Worm (Caenorhabditis elegans) whole organism, L4/young adult: ENCODE results near the gene srw-66.

Experiments
- W03F9.2 ChIP-seq: fragments of 150-350 bp; optimal IDR thresholded peaks from 2 replicates; lab custom pipeline; 2014; ENCODE audit warnings: missing biosample characterization, missing genetic modification characterization
- dao-5 ChIP-seq: sonication (generic microtip); optimal IDR thresholded peaks from 2 replicates; lab custom pipeline; 2016; ENCODE audit warnings: missing genotype, missing genetic modification characterization, moderate library complexity, missing compliant biosample characterization
- him-1 ChIP-seq: sonication (generic microtip); optimal IDR thresholded peaks from 2 replicates; lab custom pipeline; 2016; ENCODE audit warnings: missing genotype, missing genetic modification reagents, missing genetic modification characterization, missing compliant biosample characterization

The srw-66 gene

ce11 chrII:1271814-1272213, at the start of gene srw-66:
Gene srw-66 (minus strand): TSS chrII:1271914.
- no peak for TF ChIP-seq dao-5
- no peak for TF ChIP-seq W03F9.2 (tag; lab: Kevin White, UChicago)
- TF ChIP-seq him-1 (tag; lab: Kevin White, UChicago), result no peak

DNA sequence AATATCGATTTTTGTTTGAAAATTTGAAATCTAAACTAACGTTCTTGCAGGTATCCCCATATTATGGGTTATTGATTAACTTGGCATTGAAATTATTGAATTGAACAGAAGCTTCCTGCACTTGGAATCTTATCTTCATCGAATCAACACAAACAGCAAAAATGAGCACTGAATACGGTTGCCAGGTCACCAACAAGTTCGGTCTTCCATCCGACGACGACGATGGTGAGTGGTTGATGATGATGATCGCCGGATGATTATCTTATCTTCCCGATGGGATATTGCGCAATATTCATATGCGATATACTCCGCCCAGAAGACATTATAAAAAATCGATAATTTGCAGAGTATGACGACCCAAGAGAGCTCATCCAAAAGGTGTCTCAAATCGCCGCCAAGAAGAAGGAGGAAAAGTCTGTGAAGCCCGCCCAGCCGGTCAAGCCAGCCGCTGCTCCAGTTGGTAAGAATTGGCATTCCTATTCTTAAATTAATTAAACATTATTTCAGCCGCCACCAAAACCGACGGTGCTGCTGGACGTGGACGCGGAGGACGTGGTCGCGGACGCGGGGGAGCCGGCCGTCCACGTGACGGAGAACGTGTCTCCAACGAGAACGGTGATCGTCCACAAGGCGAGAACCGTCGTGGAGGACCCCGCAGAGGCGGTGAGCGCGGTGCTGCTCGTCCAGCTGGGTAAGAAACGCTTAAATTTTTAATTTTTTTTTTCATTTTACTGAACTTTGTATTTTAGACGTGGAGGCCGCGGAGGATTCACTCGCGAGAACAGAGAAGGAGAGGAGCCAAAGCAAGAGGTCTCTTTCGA, 49.5 kb upstream of the srw-66 start, which contains the start of gene vig-1:
Gene vig-1 (plus strand): TSS at position 51 of the 821 bp plus-strand sequence.
- TF ChIP-seq him-1 (tag; lab: Kevin White, UChicago), result no peak
- no peak for TF ChIP-seq W03F9.2 (tag; lab: Kevin White, UChicago)
- TF ChIP-seq dao-5, result no peak

DNA sequence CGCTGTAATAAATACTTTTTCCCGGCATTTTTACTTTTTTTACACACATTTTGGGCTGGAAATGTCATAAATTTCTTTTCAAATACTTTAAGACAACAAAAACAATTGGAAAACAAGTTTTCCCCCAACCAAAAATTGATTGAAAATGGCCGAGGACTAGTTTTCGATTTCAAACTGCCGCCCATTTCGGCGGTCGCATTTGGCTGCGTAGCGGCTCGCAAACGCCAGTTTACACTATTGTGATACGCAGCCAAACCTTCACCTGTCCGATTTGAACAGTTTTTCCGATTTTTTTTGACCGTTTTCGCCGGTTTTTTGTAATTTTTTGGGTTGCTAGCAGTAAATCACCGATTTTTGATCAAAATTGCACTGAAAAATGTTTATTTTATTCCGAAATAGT, 48.7 kb upstream of the srw-66 start:
- peak; percentile 72 for TF ChIP-seq him-1 (tag; lab: Kevin White, UChicago)
- TF ChIP-seq dao-5, result peak; percentile 10
- TF ChIP-seq W03F9.2 (tag; lab: Kevin White, UChicago), result peak; percentile 94

ce11 chrII:1315245-1315644, 43.5 kb upstream of the srw-66 start:
- no peak for TF ChIP-seq W03F9.2 (tag; lab: Kevin White, UChicago)
- TF ChIP-seq him-1 (tag; lab: Kevin White, UChicago), result no peak
- TF ChIP-seq dao-5, result no peak

DNA sequence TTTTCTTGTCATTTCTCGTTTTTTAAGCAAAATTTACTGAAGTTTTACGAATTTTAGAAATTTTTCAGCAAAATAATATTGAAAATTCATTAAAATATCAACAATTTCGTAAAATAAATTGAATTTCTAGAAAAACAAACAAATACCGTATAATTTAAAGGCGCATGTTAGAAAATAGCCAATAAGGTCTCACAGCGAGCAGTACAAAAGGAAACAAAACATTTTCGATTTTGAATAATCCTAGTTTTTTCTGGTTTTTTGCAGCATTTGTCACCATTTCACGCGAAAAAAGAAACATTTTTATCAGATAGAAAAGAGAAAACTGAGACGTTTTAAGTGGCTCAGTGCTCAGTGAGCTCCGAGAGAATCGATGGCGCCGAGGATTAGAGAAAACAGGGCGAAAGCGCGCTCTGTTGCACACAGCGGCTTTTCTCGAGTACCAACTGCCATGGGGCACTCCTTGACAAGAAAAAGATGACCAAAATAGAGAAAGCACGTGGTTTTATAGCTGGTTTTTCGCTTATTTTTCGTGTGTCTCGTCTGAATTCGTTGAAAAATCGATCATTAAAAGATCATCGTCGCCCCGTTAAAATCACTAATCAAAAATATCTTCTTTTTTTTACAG, 38.3 kb upstream of the srw-66 start, which contains the start of the genes alh-6 and fcho-1:
Gene alh-6 (minus strand): TSS at position 242 of the 625 bp plus-strand sequence.
Gene fcho-1 (plus strand): TSS at position 624 of the 625 bp plus-strand sequence.
- no peak for TF ChIP-seq dao-5
- peak; percentile 10 for TF ChIP-seq W03F9.2 (tag; lab: Kevin White, UChicago)

DNA sequence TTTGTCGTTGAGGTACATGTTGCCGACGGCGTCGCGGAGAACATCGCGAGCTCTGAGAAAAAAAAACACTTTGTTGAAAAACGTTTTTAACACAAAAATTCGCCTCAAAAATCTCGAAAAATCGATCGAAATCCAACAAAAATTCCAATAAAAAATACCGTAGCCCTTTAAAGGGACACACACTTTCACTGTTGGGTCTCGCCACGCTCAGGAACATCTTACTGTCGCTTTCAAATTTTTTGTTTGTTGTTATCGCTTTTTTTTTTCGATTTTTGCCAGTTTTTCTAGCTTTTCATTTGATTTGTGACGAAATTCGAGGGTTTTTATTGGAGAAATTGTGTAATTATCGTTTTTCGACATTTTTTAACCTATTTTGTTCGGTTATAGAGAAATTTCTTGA, 34.8 kb upstream of the srw-66 start:
- TF ChIP-seq dao-5, result no peak
- TF ChIP-seq W03F9.2 (tag; lab: Kevin White, UChicago), result peak; percentile 34

DNA sequence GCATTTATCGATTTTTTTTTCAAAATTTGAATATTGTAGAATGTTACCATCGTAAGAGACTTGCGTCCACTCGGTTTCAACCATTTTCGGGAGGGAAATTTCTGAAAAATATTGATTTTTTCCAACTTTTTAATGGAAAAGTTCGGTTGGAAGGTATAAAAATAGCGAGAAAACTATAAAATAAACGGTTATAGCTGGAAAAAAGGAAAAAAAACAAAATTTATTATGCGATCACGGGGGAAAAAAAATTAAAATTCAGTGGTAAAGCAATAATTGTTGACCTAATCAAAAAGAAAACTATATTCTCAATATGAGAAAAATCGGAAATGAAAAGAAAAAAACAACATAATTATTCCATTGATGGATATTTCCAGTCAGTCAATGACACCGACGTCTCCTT, 34.3 kb upstream of the srw-66 start, which contains the start of gene emc-2:
Gene emc-2 (minus strand): TSS at position 101 of the 400 bp plus-strand sequence.
- TF ChIP-seq him-1 (tag; lab: Kevin White, UChicago), result no peak
- TF ChIP-seq dao-5, result no peak
- TF ChIP-seq W03F9.2 (tag; lab: Kevin White, UChicago), result no peak

- TF ChIP-seq him-1 (tag; lab: Kevin White, UChicago) (no peak), W03F9.2 (tag; lab: Kevin White, UChicago) (no peak), dao-5 (no peak)
Measured at ce11 chrII:1301554-1301953, 29.8 kb upstream of the srw-66 start, which contains the start of gene glb-31. Gene glb-31 (minus strand): TSS chrII:1301654.

DNA sequence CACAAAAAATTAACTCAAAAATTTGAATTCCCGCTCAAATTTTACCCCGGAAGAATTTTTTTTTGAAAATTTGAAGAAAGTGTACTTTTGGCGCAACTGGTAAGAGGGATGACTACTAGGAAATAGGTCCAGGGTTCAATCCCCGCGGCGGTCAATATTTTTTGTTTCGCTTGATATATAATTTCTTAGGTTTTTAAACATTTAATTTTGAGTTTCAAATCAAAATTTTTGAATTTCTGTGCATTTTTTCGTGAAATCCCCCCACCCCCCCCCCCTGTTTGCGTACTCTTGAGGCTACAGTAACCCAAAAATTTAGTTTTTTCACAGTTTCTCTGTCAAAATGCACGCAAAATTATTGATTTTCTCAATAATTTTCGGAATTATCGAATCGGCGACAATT, 26.5 kb upstream of the srw-66 start, which contains the start of gene Y57G7A.1:
Gene Y57G7A.1 (plus strand): TSS at position 301 of the 400 bp plus-strand sequence.
- TF ChIP-seq dao-5 (no peak), him-1 (tag; lab: Kevin White, UChicago) (no peak), W03F9.2 (tag; lab: Kevin White, UChicago) (no peak)

ce11 chrII:1297697-1298093, 26.0 kb upstream of the srw-66 start:
- no peak for TF ChIP-seq him-1 (tag; lab: Kevin White, UChicago)
- TF ChIP-seq dao-5, result no peak
- no peak for TF ChIP-seq W03F9.2 (tag; lab: Kevin White, UChicago)

- no peak for TF ChIP-seq him-1 (tag; lab: Kevin White, UChicago)
- no peak for TF ChIP-seq dao-5
- no peak for TF ChIP-seq W03F9.2 (tag; lab: Kevin White, UChicago)
Measured at ce11 chrII:1297044-1297696, 25.5 kb upstream of the srw-66 start.

ce11 chrII:1295776-1296175, 24.1 kb upstream of the srw-66 start, which contains the start of gene Y57G7A.2:
Gene Y57G7A.2 (plus strand): TSS chrII:1296076.
- TF ChIP-seq him-1 (tag; lab: Kevin White, UChicago) (no peak), dao-5 (no peak), W03F9.2 (tag; lab: Kevin White, UChicago) (no peak)

DNA sequence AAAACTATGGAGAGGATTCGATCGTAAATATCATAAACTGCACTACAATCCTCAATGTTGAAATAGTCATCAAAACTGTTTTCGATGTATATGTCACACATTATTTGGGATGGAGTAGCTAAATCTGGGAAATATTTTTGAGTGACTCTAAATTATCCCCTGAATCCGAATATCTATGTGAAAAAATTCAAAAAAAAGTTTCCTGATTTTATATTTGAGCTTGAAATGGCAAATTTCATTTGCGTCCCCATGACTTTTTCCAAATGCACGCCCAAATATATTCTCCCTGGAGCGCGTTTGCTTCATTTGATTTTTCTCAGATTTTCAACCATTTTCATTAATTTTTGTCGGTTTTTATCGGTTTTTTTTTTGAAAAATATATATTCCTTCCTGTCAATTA, 21.4 kb upstream of the srw-66 start, which contains the start of gene srz-64:
Gene srz-64 (minus strand): TSS at position 101 of the 400 bp plus-strand sequence.
- TF ChIP-seq W03F9.2 (tag; lab: Kevin White, UChicago) (no peak), dao-5 (no peak), him-1 (tag; lab: Kevin White, UChicago) (no peak)
